Fruit fly (Drosophila melanogaster) whole organism, embryonic: Measurements from ENCODE around the gene CG1999.

ENCODE experiments used
- ATbp ChIP-seq: fragments of 200-800 bp; sonication (Bioruptor generic); optimal IDR thresholded peaks from 2 replicates; lab custom pipeline; 2017; ENCODE audit warnings: missing biosample characterization, mild to moderate bottlenecking, missing genetic modification characterization, missing genetic modification reagents
- Abd-B ChIP-seq: fragments of 200-800 bp; sonication (Bioruptor generic); optimal IDR thresholded peaks from 2 replicates; lab custom pipeline; 2018; ENCODE audit warnings: missing biosample characterization, mild to moderate bottlenecking, missing genetic modification characterization, moderate library complexity
- Awh ChIP-seq: fragments of 200-800 bp; sonication (Bioruptor generic); IDR thresholded peaks from 2 replicates; pipeline ENCODE4, ENCODE4 v1.3.6; 2022; ENCODE audit warnings: missing biosample characterization, missing genetic modification characterization
- Bdp1 ChIP-seq: fragments of 200-800 bp; sonication (Bioruptor generic); optimal IDR thresholded peaks from 3 replicates; lab custom pipeline; 2016; ENCODE audit warnings: missing biosample characterization, missing genetic modification characterization
- Blimp-1 ChIP-seq: fragments of 200-800 bp; sonication (Bioruptor generic); optimal IDR thresholded peaks from 3 replicates; lab custom pipeline; 2018; ENCODE audit warnings: missing biosample characterization, missing genetic modification characterization, mild to moderate bottlenecking, moderate library complexity, missing genetic modification reagents
- CG10431 ChIP-seq: fragments of 200-800 bp; sonication (Bioruptor generic); optimal IDR thresholded peaks from 3 replicates; lab custom pipeline; 2018; ENCODE audit warnings: missing biosample characterization, mild to moderate bottlenecking, missing genetic modification characterization
- CG10462 ChIP-seq: fragments of 200-800 bp; sonication (Bioruptor generic); optimal IDR thresholded peaks from 2 replicates; lab custom pipeline; 2016; ENCODE audit warnings: missing biosample characterization, missing genetic modification characterization
- CG13424 ChIP-seq: fragments of 200-800 bp; sonication (Bioruptor generic); optimal IDR thresholded peaks from 2 replicates; lab custom pipeline; 2019; ENCODE audit warnings: missing biosample characterization, mild to moderate bottlenecking, missing genetic modification characterization, moderate library complexity
- CG14860 ChIP-seq: fragments of 200-800 bp; sonication (Bioruptor generic); IDR thresholded peaks from 3 replicates; pipeline ENCODE4 v1.3.6; 2022; ENCODE audit warnings: missing biosample characterization, missing genetic modification characterization; ENCODE audit not compliant: partially characterized antibody
- CG1529 ChIP-seq: fragments of 200-800 bp; sonication (Bioruptor generic); optimal IDR thresholded peaks from 3 replicates; lab custom pipeline; 2018; ENCODE audit warnings: missing biosample characterization, missing genetic modification characterization
- CG15696 ChIP-seq: fragments of 200-800 bp; sonication (Bioruptor generic); optimal IDR thresholded peaks from 2 replicates; lab custom pipeline; 2019; ENCODE audit warnings: missing biosample characterization, mild to moderate bottlenecking, missing genetic modification characterization, moderate library complexity
- CG17568 ChIP-seq: fragments of 200-800 bp; sonication (Bioruptor generic); optimal IDR thresholded peaks from 2 replicates; lab custom pipeline; 2018; ENCODE audit warnings: missing biosample characterization, mild to moderate bottlenecking, missing genetic modification characterization, moderate library complexity
- CG17912 ChIP-seq: fragments of 200-800 bp; sonication (Bioruptor generic); optimal IDR thresholded peaks from 2 replicates; lab custom pipeline; 2018; ENCODE audit warnings: missing biosample characterization, mild to moderate bottlenecking, missing genetic modification characterization
- CG18262 ChIP-seq: fragments of 200-800 bp; optimal IDR thresholded peaks from 3 replicates; lab custom pipeline; 2019; ENCODE audit warnings: missing biosample characterization, mild to moderate bottlenecking, missing genetic modification characterization, moderate library complexity
- CG2129 ChIP-seq: fragments of 200-800 bp; sonication (Bioruptor generic); IDR thresholded peaks from 2 replicates; pipeline ENCODE4 v1.3.6; 2022; ENCODE audit warnings: missing biosample characterization, missing genetic modification characterization; ENCODE audit not compliant: partially characterized antibody
- CG31388 ChIP-seq: fragments of 200-800 bp; sonication (Bioruptor generic); optimal IDR thresholded peaks from 2 replicates; lab custom pipeline; 2016; ENCODE audit warnings: missing biosample characterization, missing genetic modification characterization
- CG32767 ChIP-seq: fragments of 200-800 bp; sonication (Bioruptor generic); IDR thresholded peaks from 2 replicates; pipeline ENCODE4 v1.3.6; 2022; ENCODE audit warnings: missing biosample characterization, missing genetic modification characterization
- CG32772 ChIP-seq: fragments of 200-800 bp; sonication (Bioruptor generic); IDR thresholded peaks from 2 replicates; pipeline ENCODE4 v1.3.6; 2022; ENCODE audit warnings: missing biosample characterization, missing genetic modification characterization
- CG3281 ChIP-seq: fragments of 200-800 bp; sonication (Bioruptor generic); optimal IDR thresholded peaks from 3 replicates; lab custom pipeline; 2017; ENCODE audit warnings: missing biosample characterization, mild to moderate bottlenecking, missing genetic modification characterization
- CG4424 ChIP-seq: fragments of 200-800 bp; sonication (Bioruptor generic); optimal IDR thresholded peaks from 3 replicates; lab custom pipeline; 2016; ENCODE audit warnings: missing biosample characterization, missing genetic modification characterization
- CG6175 ChIP-seq: fragments of 200-800 bp; sonication (Bioruptor generic); IDR thresholded peaks from 3 replicates; pipeline ENCODE4 v1.3.6; 2022; ENCODE audit warnings: missing biosample characterization, missing genetic modification characterization
- CG6254 ChIP-seq: fragments of 200-800 bp; sonication (Bioruptor generic); optimal IDR thresholded peaks from 3 replicates; lab custom pipeline; 2017; ENCODE audit warnings: mild to moderate bottlenecking, missing biosample characterization, missing genetic modification reagents, missing genetic modification characterization
- CG7357 ChIP-seq: fragments of 200-800 bp; sonication (Bioruptor generic); IDR thresholded peaks from 3 replicates; pipeline ENCODE4 v1.3.6; 2022; ENCODE audit warnings: missing biosample characterization, missing genetic modification characterization
- CG8924 ChIP-seq: fragments of 200-800 bp; optimal IDR thresholded peaks from 3 replicates; lab custom pipeline; 2019; ENCODE audit warnings: missing biosample characterization, mild to moderate bottlenecking, missing genetic modification characterization, moderate library complexity
- CG9932 ChIP-seq: fragments of 200-800 bp; sonication (Bioruptor generic); IDR thresholded peaks from 2 replicates; pipeline ENCODE4 v1.3.6; 2022; ENCODE audit warnings: missing biosample characterization, missing genetic modification characterization
- Drgx ChIP-seq: fragments of 200-800 bp; sonication (Bioruptor generic); IDR thresholded peaks from 2 replicates; pipeline ENCODE4 v1.3.6; 2022; ENCODE audit warnings: missing biosample characterization, missing genetic modification characterization
- Fer1 ChIP-seq: fragments of 200-800 bp; sonication (Bioruptor generic); optimal IDR thresholded peaks from 2 replicates; lab custom pipeline; 2017; ENCODE audit warnings: missing biosample characterization, mild to moderate bottlenecking, missing genetic modification characterization
- HLH54F ChIP-seq: fragments of 200-800 bp; sonication (Bioruptor generic); optimal IDR thresholded peaks from 3 replicates; lab custom pipeline; 2016; ENCODE audit warnings: missing biosample characterization, missing genetic modification characterization
- Hr78 ChIP-seq, 2 experiments: fragments of 200-800 bp in 1 of 2; fragments of >200 bp in 1 of 2; sonication (Bioruptor generic) in 1 of 2; optimal IDR thresholded peaks; 2 replicates each; lab custom pipeline; 2017 to 2019; ENCODE audit warnings: missing biosample characterization in 2 of 2, missing genetic modification characterization in 2 of 2, mild to moderate bottlenecking in 1 of 2, moderate library complexity in 1 of 2
- Hsf ChIP-seq: fragments of 200-800 bp; sonication (Bioruptor generic); optimal IDR thresholded peaks from 3 replicates; lab custom pipeline; 2016; ENCODE audit warnings: missing biosample characterization, missing genetic modification characterization
- Kr ChIP-seq: fragments of 200-800 bp; sonication (Bioruptor generic); optimal IDR thresholded peaks from 2 replicates; lab custom pipeline; 2017; ENCODE audit warnings: missing biosample characterization, mild to moderate bottlenecking, missing genetic modification characterization
- Rfx ChIP-seq: fragments of 200-800 bp; sonication (Bioruptor generic); IDR thresholded peaks from 2 replicates; pipeline ENCODE4 v1.3.6; 2022; ENCODE audit warnings: missing biosample characterization, missing genetic modification characterization
- Rx ChIP-seq: fragments of 200-800 bp; sonication (Bioruptor generic); IDR thresholded peaks from 2 replicates; pipeline ENCODE4 v1.3.6; 2022; ENCODE audit warnings: missing biosample characterization, missing genetic modification characterization
- abd-A ChIP-seq: fragments of 200-800 bp; sonication (Bioruptor generic); optimal IDR thresholded peaks from 3 replicates; lab custom pipeline; 2019; ENCODE audit warnings: missing biosample characterization, mild to moderate bottlenecking, missing genetic modification characterization, moderate library complexity
- ap ChIP-seq: fragments of 200-800 bp; sonication (Bioruptor generic); IDR thresholded peaks from 2 replicates; pipeline ENCODE4 v1.3.6; 2022; ENCODE audit warnings: missing biosample characterization, missing genetic modification characterization
- bab2 ChIP-seq: fragments of 200-800 bp; sonication (Bioruptor generic); optimal IDR thresholded peaks from 2 replicates; lab custom pipeline; 2016; ENCODE audit warnings: missing biosample characterization, missing genetic modification characterization
- bsh ChIP-seq, 2 experiments: fragments of 200-800 bp; sonication (Bioruptor generic); optimal IDR thresholded peaks; 2 replicates each; lab custom pipeline; 2017 to 2018; ENCODE audit warnings: mild to moderate bottlenecking in 2 of 2, missing biosample characterization in 2 of 2, missing genetic modification characterization in 2 of 2, moderate library complexity in 1 of 2
- croc ChIP-seq: fragments of 200-800 bp; sonication (Bioruptor generic); conservative IDR thresholded peaks from 3 replicates; pipeline ENCODE4 v1.3.6; 2022; ENCODE audit warnings: missing biosample characterization, missing genetic modification characterization
- dysf ChIP-seq: fragments of 200-800 bp; sonication (Bioruptor generic); IDR thresholded peaks from 3 replicates; pipeline ENCODE4 v1.3.6; 2022; ENCODE audit warnings: missing biosample characterization, missing genetic modification characterization
- gce ChIP-seq: fragments of 200-800 bp; sonication (Bioruptor generic); IDR thresholded peaks from 3 replicates; pipeline ENCODE4 v1.3.6; 2022; ENCODE audit warnings: missing biosample characterization, missing genetic modification characterization
- grau ChIP-seq: fragments of 200-800 bp; optimal IDR thresholded peaks from 3 replicates; lab custom pipeline; 2019; ENCODE audit warnings: missing biosample characterization, mild to moderate bottlenecking, missing genetic modification characterization, moderate library complexity
- lmd ChIP-seq: fragments of 200-800 bp; sonication (Bioruptor generic); IDR thresholded peaks from 2 replicates; pipeline ENCODE4 v1.3.6; 2022; ENCODE audit warnings: missing biosample characterization, missing genetic modification characterization
- maf-S ChIP-seq: fragments of 200-800 bp; sonication (Bioruptor generic); optimal IDR thresholded peaks from 2 replicates; lab custom pipeline; 2016; ENCODE audit warnings: missing biosample characterization, missing genetic modification characterization
- nau ChIP-seq: fragments of 200-800 bp; sonication (Bioruptor generic); optimal IDR thresholded peaks from 3 replicates; lab custom pipeline; 2017; ENCODE audit warnings: missing biosample characterization, mild to moderate bottlenecking, missing genetic modification characterization, missing genetic modification reagents
- pnt ChIP-seq: fragments of 200-800 bp; sonication (Bioruptor generic); optimal IDR thresholded peaks from 3 replicates; lab custom pipeline; 2016; ENCODE audit warnings: missing biosample characterization, missing genetic modification characterization
- ranshi ChIP-seq: fragments of 200-800 bp; sonication (Bioruptor generic); IDR thresholded peaks from 2 replicates; pipeline ENCODE4 v1.3.6; 2022; ENCODE audit warnings: missing biosample characterization, missing genetic modification characterization
- repo ChIP-seq: fragments of 200-800 bp; sonication (Bioruptor generic); optimal IDR thresholded peaks from 2 replicates; lab custom pipeline; 2016; ENCODE audit warnings: missing biosample characterization, missing genetic modification characterization
- sd ChIP-seq: fragments of 200-800 bp; sonication (Bioruptor generic); optimal IDR thresholded peaks from 3 replicates; lab custom pipeline; 2018; ENCODE audit warnings: missing biosample characterization, mild to moderate bottlenecking, missing genetic modification characterization, moderate library complexity
- so ChIP-seq: fragments of 200-800 bp; sonication (Bioruptor generic); IDR thresholded peaks from 3 replicates; pipeline ENCODE4 v1.3.6; 2022; ENCODE audit warnings: missing biosample characterization, missing genetic modification characterization
- sob ChIP-seq: fragments of 200-800 bp; sonication (Bioruptor generic); IDR thresholded peaks from 2 replicates; pipeline ENCODE4 v1.3.6; 2022; ENCODE audit warnings: missing biosample characterization, missing genetic modification characterization
- sqz ChIP-seq: fragments of 200-800 bp; sonication (Bioruptor generic); optimal IDR thresholded peaks from 3 replicates; lab custom pipeline; 2018; ENCODE audit warnings: missing biosample characterization, mild to moderate bottlenecking, missing genetic modification characterization

Gene CG1999

DNA sequence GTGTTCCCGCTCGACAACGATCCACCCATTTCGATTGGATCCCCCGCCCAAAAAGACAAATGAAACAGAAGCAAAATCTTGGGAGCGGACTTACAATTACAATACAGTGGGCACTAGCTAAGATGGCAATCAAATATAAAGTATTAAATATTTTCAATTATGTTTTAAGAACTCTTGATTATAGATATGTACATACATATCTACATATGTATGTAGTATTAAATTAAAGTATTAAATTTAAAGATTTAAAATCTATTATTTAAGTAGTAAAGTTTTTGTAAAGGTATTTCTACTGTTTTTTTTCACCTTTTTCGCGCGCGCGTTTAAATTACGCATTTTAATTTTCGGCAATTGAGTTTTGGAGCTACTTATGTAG is 23.8 kb upstream of the CG1999 start (continued):
- 0 out of 3 replicates have a peak, but pooled peaks have one; percentile 40 for TF ChIP-seq CG7357
- TF ChIP-seq sob, result peak; percentile 73
- no peak for TF ChIP-seq CG6175 (GFP tag; lab: Robert Waterston, UW)
- TF ChIP-seq lmd (GFP tag; lab: Robert Waterston, UW), result peak; percentile 73
- peak; percentile 89 for TF ChIP-seq CG8924 (tag; lab: Kevin White, UChicago)
- peak; percentile 81 for TF ChIP-seq Blimp-1
- TF ChIP-seq sd (tag; lab: Kevin White, UChicago), result peak; percentile 50
- peak; percentile 87 for TF ChIP-seq CG13424
- TF ChIP-seq bab2 (GFP tag; lab: Kevin White, UChicago), result no peak
- TF ChIP-seq croc, result peak; percentile 57
- peak; percentile 45 for TF ChIP-seq abd-A (tag; lab: Kevin White, UChicago)
- peak; percentile 2 to 87 for TF ChIP-seq bsh (GFP tag; optimal IDR thresholded peaks at IDR 0.05; lab: Kevin White, UChicago)
- TF ChIP-seq sqz (GFP tag; lab: Kevin White, UChicago), result peak; percentile 62
- peak in 1 of 2 experiments; percentile 49 for TF ChIP-seq Hr78 (GFP tag; optimal IDR thresholded peaks at IDR 0.05; lab: Kevin White, UChicago)
- no peak for TF ChIP-seq HLH54F (GFP tag; lab: Kevin White, UChicago)
- peak; percentile 40 for TF ChIP-seq Abd-B
- no peak for TF ChIP-seq repo (GFP tag; lab: Kevin White, UChicago)
- no peak for TF ChIP-seq Rx (GFP tag; lab: Robert Waterston, UW)
- peak; percentile 81 for TF ChIP-seq Fer1 (GFP tag; lab: Kevin White, UChicago)
- TF ChIP-seq nau (GFP tag; lab: Kevin White, UChicago), result no peak
- peak; percentile 56 for TF ChIP-seq ATbp
- peak; percentile 77 for TF ChIP-seq CG3281 (GFP tag; lab: Kevin White, UChicago)
- TF ChIP-seq Hsf, result peak; percentile 2
- TF ChIP-seq CG17912 (GFP tag; lab: Kevin White, UChicago), result no peak
- TF ChIP-seq CG32767 (GFP tag; lab: Robert Waterston, UW), result peak; percentile 48; the same call in 1 of the 2 replicates
- peak; percentile 51 for TF ChIP-seq CG1529 (GFP tag; lab: Kevin White, UChicago)
- TF ChIP-seq grau (tag; lab: Kevin White, UChicago), result peak; percentile 98
- TF ChIP-seq CG10431 (GFP tag; lab: Kevin White, UChicago), result peak; percentile 60
- TF ChIP-seq Drgx (GFP tag; lab: Robert Waterston, UW), result peak; percentile 62
- peak; percentile 46 for TF ChIP-seq ap (GFP tag; lab: Robert Waterston, UW)
- TF ChIP-seq CG14860 (GFP tag; lab: Robert Waterston, UW), result no peak
- peak; percentile 77; the same call in 2 of the 3 replicates for TF ChIP-seq so (GFP tag; lab: Robert Waterston, UW)
- no peak for TF ChIP-seq maf-S (GFP tag; lab: Kevin White, UChicago)
- peak; percentile 92 for TF ChIP-seq CG18262 (tag; lab: Kevin White, UChicago)
- TF ChIP-seq pnt (GFP tag; lab: Kevin White, UChicago), result no peak
- no peak for TF ChIP-seq Bdp1
- peak; percentile 47; the same call in 1 of the 2 replicates for TF ChIP-seq Awh (GFP tag; lab: Robert Waterston, UW)
- peak; percentile 78 for TF ChIP-seq Rfx
- peak; percentile 55 for TF ChIP-seq CG10462 (GFP tag; lab: Kevin White, UChicago)
- TF ChIP-seq Kr (GFP tag; lab: Kevin White, UChicago), result no peak
- no peak for TF ChIP-seq CG2129 (GFP tag; lab: Robert Waterston, UW)
- peak; percentile 85 for TF ChIP-seq dysf (GFP tag; lab: Robert Waterston, UW)
- TF ChIP-seq ranshi (GFP tag; lab: Robert Waterston, UW), result peak; percentile 72
- TF ChIP-seq CG32772 (GFP tag; lab: Robert Waterston, UW), result peak; percentile 66; the same call in 1 of the 2 replicates
- peak; percentile 58 for TF ChIP-seq CG4424
- TF ChIP-seq CG31388 (GFP tag; lab: Kevin White, UChicago), result peak; percentile 27
- TF ChIP-seq CG17568 (GFP tag; lab: Kevin White, UChicago), result peak; percentile 67
- TF ChIP-seq CG15696 (tag; lab: Kevin White, UChicago), result peak; percentile 76
- TF ChIP-seq CG6254 (GFP tag; lab: Kevin White, UChicago), result peak; percentile 60
- TF ChIP-seq CG9932 (GFP tag; lab: Robert Waterston, UW), result peak; percentile 80
- no peak for TF ChIP-seq gce
